Worm (Caenorhabditis elegans) whole organism, young adult: ENCODE data around the gene col-109.
"Not testable (repeated sequence)": the region's sequence is repeated elsewhere in the genome, so short reads cannot be mapped to it uniquely, and the experiment has no call there.

Experiments
- B0019.2 ChIP-seq: fragments of 200-800 bp; sonication (Bioruptor generic); conservative IDR thresholded peaks from 2 replicates; pipeline ENCODE4 v1.3.6; 2022; ENCODE audit warnings: missing genetic modification reagents, missing genetic modification characterization, missing compliant biosample characterization
- C06A6.2 ChIP-seq: fragments of 200-800 bp; sonication (Bioruptor generic); conservative IDR thresholded peaks from 2 replicates; pipeline ENCODE4 v1.3.6; 2022; ENCODE audit warnings: missing genetic modification characterization, missing compliant biosample characterization
- C17E4.6 ChIP-seq: fragments of 200-800 bp; sonication (Bioruptor generic); IDR thresholded peaks from 2 replicates; pipeline ENCODE4 v1.3.6; 2022; ENCODE audit warnings: missing genetic modification reagents, missing genetic modification characterization, missing compliant biosample characterization
- D2030.7 ChIP-seq: fragments of 200-800 bp; sonication (Bioruptor generic); IDR thresholded peaks from 2 replicates; pipeline ENCODE4 v1.3.6; 2022; ENCODE audit warnings: missing genetic modification reagents, missing genetic modification characterization, missing compliant biosample characterization
- F33H1.4 ChIP-seq: fragments of 200-800 bp; sonication (Bioruptor generic); IDR thresholded peaks from 2 replicates; pipeline ENCODE4 v1.3.6; 2022; ENCODE audit warnings: missing genetic modification reagents, missing genetic modification characterization, missing compliant biosample characterization
- F39B2.1 ChIP-seq: fragments of 200-800 bp; sonication (Bioruptor generic); IDR thresholded peaks from 2 replicates; pipeline ENCODE4 v1.3.6; 2022; ENCODE audit warnings: missing genetic modification reagents, missing genetic modification characterization, missing compliant biosample characterization
- Y53G8AR.9 ChIP-seq: fragments of 200-800 bp; sonication (Bioruptor generic); conservative IDR thresholded peaks from 2 replicates; pipeline ENCODE4 v1.3.6; 2022; ENCODE audit warnings: missing genetic modification reagents, missing genetic modification characterization, missing compliant biosample characterization
- Y67H2A.10 ChIP-seq: fragments of 200-800 bp; sonication (Bioruptor generic); conservative IDR thresholded peaks from 2 replicates; pipeline ENCODE4 v1.3.6; 2022; ENCODE audit warnings: missing genetic modification reagents, missing genetic modification characterization, missing compliant biosample characterization
- Y79H2A.3 ChIP-seq: fragments of 200-800 bp; sonication (Bioruptor generic); conservative IDR thresholded peaks from 2 replicates; pipeline ENCODE4 v1.3.6; 2022; ENCODE audit warnings: missing genetic modification reagents, missing genetic modification characterization, missing compliant biosample characterization
- Y95B8A.8 ChIP-seq: fragments of 200-800 bp; sonication (Bioruptor generic); IDR thresholded peaks from 2 replicates; pipeline ENCODE4 v1.3.6; 2022; ENCODE audit warnings: missing genetic modification reagents, missing genetic modification characterization, missing compliant biosample characterization
- aptf-2 ChIP-seq: fragments of 200-800 bp; sonication (Bioruptor generic); conservative IDR thresholded peaks from 2 replicates; pipeline ENCODE4 v1.3.6; 2022; ENCODE audit warnings: missing genetic modification reagents, missing genetic modification characterization, missing compliant biosample characterization
- aptf-3 ChIP-seq: fragments of 200-800 bp; sonication (Bioruptor generic); IDR thresholded peaks from 2 replicates; pipeline ENCODE4 v1.3.6; 2022; ENCODE audit warnings: missing genetic modification characterization, missing compliant biosample characterization
- attf-6 ChIP-seq: fragments of 200-800 bp; sonication (Bioruptor generic); IDR thresholded peaks from 2 replicates; pipeline ENCODE4 v1.3.6; 2022; ENCODE audit warnings: missing genetic modification reagents, missing genetic modification characterization, missing compliant biosample characterization
- bed-1 ChIP-seq: fragments of 200-800 bp; sonication (Bioruptor generic); IDR thresholded peaks from 2 replicates; pipeline ENCODE4 v1.3.6; 2022; ENCODE audit warnings: missing genetic modification reagents, missing genetic modification characterization, missing compliant biosample characterization
- bed-2 ChIP-seq: fragments of 200-800 bp; sonication (Bioruptor generic); IDR thresholded peaks from 2 replicates; pipeline ENCODE4 v1.3.6; 2022; ENCODE audit warnings: missing genetic modification reagents, missing genetic modification characterization, missing compliant biosample characterization
- ccch-3 ChIP-seq: fragments of 200-800 bp; sonication (Bioruptor generic); optimal IDR thresholded peaks from 2 replicates; lab custom pipeline; 2018; ENCODE audit warnings: mild to moderate bottlenecking, missing genetic modification characterization, missing compliant biosample characterization
- cebp-1 ChIP-seq, 2 experiments: fragments of 200-800 bp in 1 of 2; sonication (Bioruptor generic) in 1 of 2; sonication (generic microtip) in 1 of 2; IDR thresholded peaks in 1 of 2; optimal IDR thresholded peaks in 1 of 2; 2 replicates each; pipeline versions ENCODE4 v1.3.6 to Lab custom; 2017 to 2022; ENCODE audit warnings: missing compliant biosample characterization in 2 of 2, missing genetic modification characterization in 2 of 2, mild to moderate bottlenecking in 1 of 2, missing genetic modification reagents in 1 of 2, moderate library complexity in 1 of 2
- cebp-2 ChIP-seq: fragments of 200-800 bp; sonication (Bioruptor generic); IDR thresholded peaks from 2 replicates; pipeline ENCODE4 v1.3.6; 2022; ENCODE audit warnings: missing genetic modification characterization, missing compliant biosample characterization
- ceh-58 ChIP-seq: fragments of 200-800 bp; sonication (Bioruptor generic); IDR thresholded peaks from 2 replicates; pipeline ENCODE4 v1.3.6; 2022; ENCODE audit warnings: missing genetic modification characterization, missing compliant biosample characterization
- dox-1 ChIP-seq: fragments of 200-800 bp; sonication (Bioruptor generic); IDR thresholded peaks from 2 replicates; pipeline ENCODE4 v1.3.6; 2022; ENCODE audit warnings: missing genetic modification reagents, missing genetic modification characterization, missing compliant biosample characterization
- egl-18 ChIP-seq: fragments of 200-800 bp; sonication (Bioruptor generic); IDR thresholded peaks from 2 replicates; pipeline ENCODE4 v1.3.6; 2022; ENCODE audit warnings: missing genetic modification reagents, missing genetic modification characterization, missing compliant biosample characterization
- egrh-3 ChIP-seq: fragments of 200-800 bp; sonication (Bioruptor generic); IDR thresholded peaks from 2 replicates; pipeline ENCODE4 v1.3.6; 2022; ENCODE audit warnings: missing genetic modification reagents, missing genetic modification characterization, missing compliant biosample characterization
- ekl-4 ChIP-seq: fragments of 200-800 bp; sonication (Bioruptor generic); IDR thresholded peaks from 2 replicates; pipeline ENCODE4 v1.3.6; 2022; ENCODE audit warnings: missing genetic modification reagents, missing genetic modification characterization, missing compliant biosample characterization
- hmg-1.2 ChIP-seq: fragments of 200-800 bp; sonication (Bioruptor generic); IDR thresholded peaks from 2 replicates; pipeline ENCODE4 v1.3.6; 2022; ENCODE audit warnings: missing genetic modification reagents, missing genetic modification characterization, missing compliant biosample characterization
- hmg-20 ChIP-seq: fragments of 200-800 bp; sonication (Bioruptor generic); IDR thresholded peaks from 2 replicates; pipeline ENCODE4 v1.3.6; 2022; ENCODE audit warnings: missing genetic modification reagents, missing genetic modification characterization, missing compliant biosample characterization
- lag-1 ChIP-seq: fragments of 200-800 bp; sonication (Bioruptor generic); IDR thresholded peaks from 2 replicates; pipeline ENCODE4 v1.3.6; 2022; ENCODE audit warnings: missing genetic modification reagents, missing genetic modification characterization, missing compliant biosample characterization
- let-526 ChIP-seq: fragments of 200-800 bp; sonication (Bioruptor generic); IDR thresholded peaks from 2 replicates; pipeline ENCODE4 v1.3.6; 2022; ENCODE audit warnings: missing genetic modification reagents, missing genetic modification characterization, missing compliant biosample characterization
- lin-26 ChIP-seq: fragments of 200-800 bp; sonication (Bioruptor generic); IDR thresholded peaks from 2 replicates; pipeline ENCODE4 v1.3.6; 2022; ENCODE audit warnings: missing genetic modification reagents, missing genetic modification characterization, missing compliant biosample characterization
- madf-3 ChIP-seq: fragments of 200-800 bp; sonication (Bioruptor generic); IDR thresholded peaks from 2 replicates; pipeline ENCODE4 v1.3.6; 2022; ENCODE audit warnings: missing genetic modification reagents, missing genetic modification characterization, missing compliant biosample characterization
- madf-6 ChIP-seq: fragments of 200-800 bp; sonication (Bioruptor generic); IDR thresholded peaks from 2 replicates; pipeline ENCODE4 v1.3.6; 2022; ENCODE audit warnings: missing genetic modification reagents, missing genetic modification characterization, missing compliant biosample characterization
- mcd-1 ChIP-seq: fragments of 200-800 bp; sonication (Bioruptor generic); IDR thresholded peaks from 2 replicates; pipeline ENCODE4 v1.3.6; 2022; ENCODE audit warnings: missing genetic modification reagents, missing genetic modification characterization, missing compliant biosample characterization
- nhr-179 ChIP-seq: sonication (generic microtip); optimal IDR thresholded peaks from 2 replicates; lab custom pipeline; 2016; ENCODE audit warnings: mild to moderate bottlenecking, missing genetic modification characterization, missing compliant biosample characterization
- pbrm-1 ChIP-seq: fragments of 200-800 bp; sonication (Bioruptor generic); IDR thresholded peaks from 2 replicates; pipeline ENCODE4 v1.3.6; 2022; ENCODE audit warnings: missing genetic modification reagents, missing genetic modification characterization, missing compliant biosample characterization
- rcor-1 ChIP-seq: fragments of 200-800 bp; sonication (Bioruptor generic); IDR thresholded peaks from 2 replicates; pipeline ENCODE4 v1.3.6; 2022; ENCODE audit warnings: missing genetic modification reagents, missing genetic modification characterization, missing compliant biosample characterization
- zfh-2 ChIP-seq: fragments of 200-800 bp; sonication (Bioruptor generic); conservative IDR thresholded peaks from 2 replicates; pipeline ENCODE4 v1.3.6; 2022; ENCODE audit warnings: missing genetic modification reagents, missing genetic modification characterization, missing compliant biosample characterization
- zim-3 ChIP-seq: sonication (generic microtip); optimal IDR thresholded peaks from 2 replicates; lab custom pipeline; 2017; ENCODE audit warnings: mild to moderate bottlenecking, missing genetic modification characterization, moderate library complexity, missing compliant biosample characterization
- ztf-25 ChIP-seq: fragments of 200-800 bp; sonication (Bioruptor generic); IDR thresholded peaks from 2 replicates; pipeline ENCODE4 v1.3.6; 2022; ENCODE audit warnings: missing genetic modification reagents, missing genetic modification characterization, missing compliant biosample characterization
- ztf-28 ChIP-seq: fragments of 200-800 bp; sonication (Bioruptor generic); IDR thresholded peaks from 2 replicates; pipeline ENCODE4 v1.3.6; 2022; ENCODE audit warnings: missing genetic modification reagents, missing genetic modification characterization, missing compliant biosample characterization

Gene col-109

DNA sequence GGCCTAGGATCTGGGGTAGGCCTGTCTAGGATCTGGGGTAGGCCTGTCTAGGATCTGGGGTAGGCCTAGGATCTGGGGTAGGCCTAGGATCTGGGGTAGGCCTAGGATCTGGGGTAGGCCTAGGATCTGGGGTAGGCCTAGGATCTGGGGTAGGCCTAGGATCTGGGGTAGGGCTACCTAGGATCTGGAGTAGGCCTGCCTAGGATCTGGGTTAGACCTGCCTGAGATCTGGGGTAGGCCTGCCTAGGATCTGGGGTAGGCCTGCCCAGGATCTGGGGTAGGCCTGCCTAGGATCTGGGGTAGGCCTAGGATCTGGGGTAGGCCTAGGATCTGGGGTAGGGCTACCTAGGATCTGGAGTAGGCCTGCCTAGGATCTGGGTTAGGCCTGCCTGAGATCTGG lies 11.1 kb upstream of the col-109 start (continued):
- peak; percentile 94 for TF ChIP-seq hmg-20 (GFP tag; lab: Robert Waterston, UW)
- TF ChIP-seq cebp-2 (GFP tag; lab: Robert Waterston, UW): peak; percentile 99
- peak; percentile 98 for TF ChIP-seq egrh-3
- TF ChIP-seq ztf-28 (GFP tag; lab: Robert Waterston, UW): peak; percentile 97
- TF ChIP-seq ceh-58: peak; percentile 99
- peak; percentile 66; the same call in 1 of the 2 replicates for TF ChIP-seq Y79H2A.3 (GFP tag; lab: Robert Waterston, UW)
- peak; percentile 96 for TF ChIP-seq bed-2
- peak; percentile 95 for TF ChIP-seq ekl-4 (GFP tag; lab: Robert Waterston, UW)
- TF ChIP-seq dox-1 (GFP tag; lab: Robert Waterston, UW): peak; percentile 77
- TF ChIP-seq egl-18 (GFP tag; lab: Robert Waterston, UW): peak; percentile 85; the same call in 1 of the 2 replicates
- peak; percentile 84 for TF ChIP-seq rcor-1 (GFP tag; lab: Robert Waterston, UW)
- TF ChIP-seq C17E4.6: peak; percentile 90
- peak; percentile 80 for TF ChIP-seq cebp-1 (GFP tag; IDR thresholded peaks at IDR 0.05; lab: Robert Waterston, UW)
- TF ChIP-seq cebp-1 (tag; optimal IDR thresholded peaks at IDR 0.05; lab: Kevin White, UChicago): not testable (repeated sequence)
- TF ChIP-seq Y95B8A.8 (GFP tag; lab: Robert Waterston, UW): peak; percentile 96
- TF ChIP-seq attf-6 (GFP tag; lab: Robert Waterston, UW): peak; percentile 91
- TF ChIP-seq madf-6 (GFP tag; lab: Robert Waterston, UW): peak; percentile 77
- TF ChIP-seq lin-26 (GFP tag; lab: Robert Waterston, UW): peak; percentile 99
- peak; percentile 93 for TF ChIP-seq aptf-2
- peak; percentile 99 for TF ChIP-seq lag-1 (GFP tag; lab: Robert Waterston, UW)
- TF ChIP-seq zfh-2: peak; percentile 53
- TF ChIP-seq Y53G8AR.9 (GFP tag; lab: Robert Waterston, UW): peak; percentile 93
- TF ChIP-seq Y67H2A.10 (GFP tag; lab: Robert Waterston, UW): peak; percentile 67; the same call in 1 of the 2 replicates
- TF ChIP-seq hmg-1.2: 0 out of 2 replicates have a peak, but pooled peaks have one; percentile 30
- peak; percentile 99 for TF ChIP-seq bed-1 (GFP tag; lab: Robert Waterston, UW)
- TF ChIP-seq B0019.2 (GFP tag; lab: Robert Waterston, UW): peak; percentile 92
- peak; percentile 61; the same call in 1 of the 2 replicates for TF ChIP-seq C06A6.2 (GFP tag; lab: Robert Waterston, UW)
- TF ChIP-seq madf-3 (GFP tag; lab: Robert Waterston, UW): peak; percentile 96
- TF ChIP-seq F33H1.4 (GFP tag; lab: Robert Waterston, UW): peak; percentile 64
- peak; percentile 100 for TF ChIP-seq aptf-3 (GFP tag; lab: Robert Waterston, UW)
- peak; percentile 97 for TF ChIP-seq let-526 (GFP tag; lab: Robert Waterston, UW)
- peak; percentile 81 for TF ChIP-seq mcd-1 (GFP tag; lab: Robert Waterston, UW)
- peak; percentile 98 for TF ChIP-seq ztf-25 (GFP tag; lab: Robert Waterston, UW)
- TF ChIP-seq pbrm-1 (GFP tag; lab: Robert Waterston, UW): peak; percentile 91
- peak; percentile 97 for TF ChIP-seq F39B2.1 (GFP tag; lab: Robert Waterston, UW)
- TF ChIP-seq D2030.7 (GFP tag; lab: Robert Waterston, UW): peak; percentile 94

DNA sequence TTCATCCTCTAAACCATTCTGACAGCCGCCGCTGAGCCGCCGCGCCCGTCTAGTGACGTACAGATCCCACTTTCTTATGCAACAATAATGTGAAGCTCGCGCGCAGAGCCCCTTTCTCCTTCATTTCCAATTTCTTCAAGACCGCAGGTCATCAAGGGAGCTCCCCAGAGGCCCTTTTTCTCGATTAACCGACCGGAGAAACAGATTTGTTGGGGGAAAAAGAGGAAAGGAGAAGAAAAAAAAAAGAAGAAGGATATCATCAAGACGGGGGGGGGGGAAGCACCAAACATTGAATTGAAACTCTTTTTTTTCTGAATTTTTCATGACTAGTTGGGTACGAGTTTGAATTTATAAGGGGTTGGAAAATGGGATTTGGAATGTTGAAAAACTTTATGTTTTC lies 7.3 kb upstream of the col-109 start:
- TF ChIP-seq zim-3 (tag; lab: Kevin White, UChicago) (no peak), nhr-179 (tag; lab: Kevin White, UChicago) (no peak), egl-18 (GFP tag; lab: Robert Waterston, UW) (no peak), ccch-3 (GFP tag; lab: Kevin White, UChicago) (no peak)
